Fruit fly (Drosophila melanogaster): ENCODE data around the gene Gba1b.

Gba1b gene

DNA sequence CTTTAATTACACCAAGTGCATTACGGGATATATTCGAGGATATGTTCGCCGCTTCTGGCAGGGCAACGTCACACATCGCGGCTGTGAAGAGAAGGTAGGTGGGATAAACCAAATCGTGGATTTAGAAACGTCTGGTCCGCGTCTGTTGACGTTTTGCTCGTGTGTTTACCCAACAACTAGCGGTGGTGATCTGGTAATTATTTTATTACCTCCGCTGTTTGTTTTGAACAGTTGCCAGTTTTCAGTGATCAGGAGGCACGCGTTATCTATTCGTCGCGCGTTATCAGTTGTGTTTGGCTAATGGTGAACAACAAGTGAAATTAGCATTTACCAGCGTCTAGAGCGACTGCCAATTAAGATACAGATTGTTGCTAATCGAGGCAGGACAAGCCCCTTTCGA, 24.5 kb downstream of the Gba1b start (continued):
- no peak for TF ChIP-seq TFAM (GFP tag; optimal IDR thresholded peaks at IDR 0.05)
- TF ChIP-seq nmo (GFP tag; optimal IDR thresholded peaks at IDR 0.05), result no peak
- no peak for TF ChIP-seq ab (GFP tag; optimal IDR thresholded peaks at IDR 0.05)
- no peak for TF ChIP-seq Trl (optimal IDR thresholded peaks at IDR 0.05)
- no peak for TF ChIP-seq Trl (GFP tag; optimal IDR thresholded peaks at IDR 0.05)
- no peak for TF ChIP-seq dmrt99B (tag; optimal IDR thresholded peaks at IDR 0.05)
- no peak for TF ChIP-seq mld (GFP tag; IDR thresholded peaks at IDR 0.05; ENCODE audit: partially characterized antibody)
- TF ChIP-seq CG2875 (GFP tag; optimal IDR thresholded peaks at IDR 0.05), result no peak
- no peak for TF ChIP-seq salm (tag; optimal IDR thresholded peaks at IDR 0.05)
- peak; percentile 54 for TF ChIP-seq ATbp (GFP tag; optimal IDR thresholded peaks at IDR 0.05)
- TF ChIP-seq chn (GFP tag; optimal IDR thresholded peaks at IDR 0.05), result no peak
- no peak for TF ChIP-seq wor (GFP tag; IDR thresholded peaks at IDR 0.05)
- TF ChIP-seq zen (tag; optimal IDR thresholded peaks at IDR 0.05), result peak; percentile 57
- TF ChIP-seq NC2α (GFP tag; optimal IDR thresholded peaks at IDR 0.05), result no peak
- TF ChIP-seq Jarid2 (GFP tag; optimal IDR thresholded peaks at IDR 0.05), result no peak
- peak; percentile 77 for TF ChIP-seq BtbVII (GFP tag; optimal IDR thresholded peaks at IDR 0.05)
- TF ChIP-seq tio (GFP tag; optimal IDR thresholded peaks at IDR 0.05), result no peak
- TF ChIP-seq CG11504 (tag; optimal IDR thresholded peaks at IDR 0.05), result no peak
- TF ChIP-seq mirr (GFP tag; optimal IDR thresholded peaks at IDR 0.05), result peak; percentile 89
- peak; percentile 43 for TF ChIP-seq grn (GFP tag; optimal IDR thresholded peaks at IDR 0.05)
- TF ChIP-seq Ets65A (GFP tag), result no peak
- no peak for TF ChIP-seq dan (GFP tag; IDR thresholded peaks at IDR 0.05)
- TF ChIP-seq CG10274 (GFP tag; optimal IDR thresholded peaks at IDR 0.05), result peak; percentile 4
- TF ChIP-seq tin (GFP tag; optimal IDR thresholded peaks at IDR 0.05), result no peak
- no peak for TF ChIP-seq cg (GFP tag; optimal IDR thresholded peaks at IDR 0.05)
- no peak for TF ChIP-seq Ptx1 (GFP tag; IDR thresholded peaks at IDR 0.05)
- TF ChIP-seq ERR (GFP tag; optimal IDR thresholded peaks at IDR 0.05), result peak; percentile 7
- TF ChIP-seq Hr39 (optimal IDR thresholded peaks at IDR 0.05), result no peak
- peak; percentile 57 for TF ChIP-seq HmgZ (tag; optimal IDR thresholded peaks at IDR 0.05)
- TF ChIP-seq gcm2 (GFP tag; optimal IDR thresholded peaks at IDR 0.05), result no peak
- no peak for TF ChIP-seq CG33557 (GFP tag; optimal IDR thresholded peaks at IDR 0.05)
- peak; percentile 14 for TF ChIP-seq Blimp-1 (GFP tag; optimal IDR thresholded peaks at IDR 0.05)
- TF ChIP-seq CG15514 (GFP tag; optimal IDR thresholded peaks at IDR 0.05), result peak; percentile 62
- TF ChIP-seq Ssrp (tag; optimal IDR thresholded peaks at IDR 0.05), result no peak
- no peak for TF ChIP-seq lola (GFP tag; optimal IDR thresholded peaks at IDR 0.05)
- no peak for TF ChIP-seq tgo (GFP tag; IDR thresholded peaks at IDR 0.05)
- no peak for TF ChIP-seq CG1529 (GFP tag; optimal IDR thresholded peaks at IDR 0.05)
- TF ChIP-seq CkIIα-i1 (GFP tag; IDR thresholded peaks at IDR 0.05), result no peak
- TF ChIP-seq CG10366 (GFP tag; IDR thresholded peaks at IDR 0.05), result no peak
- TF ChIP-seq Oaz (GFP tag; IDR thresholded peaks at IDR 0.05), result no peak
- TF ChIP-seq luna (GFP tag; optimal IDR thresholded peaks at IDR 0.05), result no peak
- no peak for TF ChIP-seq Dip3 (GFP tag; optimal IDR thresholded peaks at IDR 0.05)
- TF ChIP-seq CG11093 (GFP tag; IDR thresholded peaks at IDR 0.05), result no peak
- TF ChIP-seq Ravus (GFP tag; IDR thresholded peaks at IDR 0.05), result no peak
- TF ChIP-seq CG1832 (GFP tag; optimal IDR thresholded peaks at IDR 0.05), result no peak
- TF ChIP-seq Stat92E (GFP tag; optimal IDR thresholded peaks at IDR 0.05), result no peak
- no peak for TF ChIP-seq chif (GFP tag; optimal IDR thresholded peaks at IDR 0.05)
- no peak for TF ChIP-seq br (optimal IDR thresholded peaks at IDR 0.05)
- TF ChIP-seq CG42726 (GFP tag; IDR thresholded peaks at IDR 0.05; ENCODE audit: partially characterized antibody), result no peak
- TF ChIP-seq Scr (GFP tag; IDR thresholded peaks at IDR 0.05; ENCODE audit: partially characterized antibody), result no peak
- TF ChIP-seq jumu (GFP tag; optimal IDR thresholded peaks at IDR 0.05), result no peak
- TF ChIP-seq CG3995 (GFP tag; optimal IDR thresholded peaks at IDR 0.05), result peak; percentile 16
